Worm (Caenorhabditis elegans) whole organism, mixed stage, embryonic: ENCODE measurements around the gene luc-7L.
A peak's percentile ranks its signal among the peaks of the same experiment; 100 is the strongest.

Source experiments
- M03D4.4 ChIP-seq: sonication (generic microtip); optimal IDR thresholded peaks from 2 replicates; lab custom pipeline; 2017; ENCODE audit warnings: mild to moderate bottlenecking, missing genetic modification characterization, missing compliant biosample characterization
- bed-3 ChIP-seq: fragments of 200-800 bp; sonication (Bioruptor generic); optimal IDR thresholded peaks from 3 replicates; lab custom pipeline; 2018; ENCODE audit warnings: mild to moderate bottlenecking, missing genetic modification characterization, moderate library complexity, missing compliant biosample characterization
- blmp-1 ChIP-seq: fragments of 150-350 bp; optimal IDR thresholded peaks from 2 replicates; lab custom pipeline; 2014; ENCODE audit warnings: missing biosample characterization, missing genetic modification characterization
- ceh-39 ChIP-seq: fragments of 150-350 bp; optimal IDR thresholded peaks from 2 replicates; lab custom pipeline; 2014; ENCODE audit warnings: missing biosample characterization, missing genetic modification characterization
- ces-1 ChIP-seq: fragments of 150-350 bp; optimal IDR thresholded peaks from 2 replicates; lab custom pipeline; 2014; ENCODE audit warnings: missing biosample characterization, missing genetic modification reagents, missing genetic modification characterization
- cnd-1 ChIP-seq: fragments of 200-800 bp; sonication (Bioruptor generic); optimal IDR thresholded peaks from 2 replicates; lab custom pipeline; 2018; ENCODE audit warnings: mild to moderate bottlenecking, missing genetic modification characterization, missing compliant biosample characterization
- drap-1 ChIP-seq: fragments of 200-800 bp; sonication (Bioruptor generic); optimal IDR thresholded peaks from 3 replicates; lab custom pipeline; 2018; ENCODE audit warnings: mild to moderate bottlenecking, missing genetic modification characterization, missing compliant biosample characterization
- elt-1 ChIP-seq: sonication (generic microtip); optimal IDR thresholded peaks from 2 replicates; lab custom pipeline; 2017; ENCODE audit warnings: missing genetic modification characterization, mild to moderate bottlenecking, missing compliant biosample characterization, antibody characterized with exemption, moderate library complexity, borderline replicate concordance; ENCODE audit not compliant: insufficient read depth
- elt-3 ChIP-seq: fragments of 150-350 bp; optimal IDR thresholded peaks from 2 replicates; lab custom pipeline; 2014; ENCODE audit warnings: missing biosample characterization, missing genetic modification characterization
- flh-1 ChIP-seq: fragments of 200-800 bp; sonication (Bioruptor generic); optimal IDR thresholded peaks from 2 replicates; lab custom pipeline; 2018; ENCODE audit warnings: mild to moderate bottlenecking, missing genetic modification characterization, moderate library complexity, missing compliant biosample characterization
- ham-2 ChIP-seq: fragments of 200-800 bp; sonication (Bioruptor generic); optimal IDR thresholded peaks from 2 replicates; lab custom pipeline; 2018; ENCODE audit warnings: mild to moderate bottlenecking, missing genetic modification characterization, missing compliant biosample characterization
- hlh-1 ChIP-seq: fragments of 150-350 bp; optimal IDR thresholded peaks from 2 replicates; lab custom pipeline; 2014; ENCODE audit warnings: missing biosample characterization, missing genetic modification reagents, missing genetic modification characterization
- lin-13 ChIP-seq: fragments of 150-350 bp; optimal IDR thresholded peaks from 2 replicates; lab custom pipeline; 2014; ENCODE audit warnings: missing biosample characterization, missing genetic modification characterization
- lin-32 ChIP-seq: fragments of 200-800 bp; sonication (Bioruptor generic); optimal IDR thresholded peaks from 2 replicates; lab custom pipeline; 2018; ENCODE audit warnings: mild to moderate bottlenecking, missing genetic modification characterization, missing compliant biosample characterization
- lsy-2 ChIP-seq: fragments of 150-350 bp; optimal IDR thresholded peaks from 2 replicates; lab custom pipeline; 2014; ENCODE audit warnings: missing biosample characterization, missing genetic modification characterization
- mep-1 ChIP-seq: fragments of 150-350 bp; optimal IDR thresholded peaks from 2 replicates; lab custom pipeline; 2017; ENCODE audit warnings: missing biosample characterization, missing genetic modification reagents, missing genetic modification characterization, inconsistent platforms
- mls-2 ChIP-seq: sonication (generic microtip); optimal IDR thresholded peaks from 2 replicates; lab custom pipeline; 2016; ENCODE audit warnings: mild to moderate bottlenecking, missing genetic modification characterization, moderate library complexity, missing compliant biosample characterization
- nhr-12 ChIP-seq: fragments of 150-350 bp; optimal IDR thresholded peaks from 2 replicates; lab custom pipeline; 2014; ENCODE audit warnings: missing biosample characterization, missing genetic modification characterization
- nhr-237 ChIP-seq: fragments of 150-350 bp; optimal IDR thresholded peaks from 2 replicates; lab custom pipeline; 2014; ENCODE audit warnings: missing biosample characterization, missing genetic modification characterization
- nhr-76 ChIP-seq: sonication (generic microtip); optimal IDR thresholded peaks from 2 replicates; lab custom pipeline; 2017; ENCODE audit warnings: missing biosample characterization, missing genetic modification characterization
- sem-2 ChIP-seq: fragments of 200-800 bp; sonication (Bioruptor generic); optimal IDR thresholded peaks from 2 replicates; lab custom pipeline; 2018; ENCODE audit warnings: mild to moderate bottlenecking, missing genetic modification characterization, missing compliant biosample characterization
- snpc-4 ChIP-seq: fragments of 150-350 bp; optimal IDR thresholded peaks from 2 replicates; lab custom pipeline; 2014; ENCODE audit warnings: missing biosample characterization, missing genetic modification characterization
- sptf-1 ChIP-seq: sonication (generic microtip); optimal IDR thresholded peaks from 2 replicates; lab custom pipeline; 2017; ENCODE audit warnings: mild to moderate bottlenecking, missing genetic modification characterization, moderate library complexity, missing compliant biosample characterization
- tbx-8 ChIP-seq: fragments of 200-800 bp; sonication (Bioruptor generic); optimal IDR thresholded peaks from 2 replicates; lab custom pipeline; 2018; ENCODE audit warnings: mild to moderate bottlenecking, missing genetic modification characterization, moderate library complexity, missing compliant biosample characterization
- unc-120 ChIP-seq: sonication (generic microtip); optimal IDR thresholded peaks from 2 replicates; lab custom pipeline; 2017; ENCODE audit warnings: missing genetic modification characterization, missing compliant biosample characterization; ENCODE audit not compliant: poor library complexity, severe bottlenecking
- unc-39 ChIP-seq: fragments of 150-350 bp; optimal IDR thresholded peaks from 2 replicates; lab custom pipeline; 2014; ENCODE audit warnings: missing biosample characterization, missing genetic modification characterization
- unc-62 ChIP-seq: fragments of 150-350 bp; optimal IDR thresholded peaks from 2 replicates; lab custom pipeline; 2014; ENCODE audit warnings: missing biosample characterization, missing genetic modification reagents, missing genetic modification characterization
- zip-8 ChIP-seq: fragments of 150-350 bp; optimal IDR thresholded peaks from 2 replicates; lab custom pipeline; 2014; ENCODE audit warnings: missing biosample characterization, missing genetic modification characterization
- ztf-11 ChIP-seq: fragments of 150-350 bp; optimal IDR thresholded peaks from 2 replicates; lab custom pipeline; 2014; ENCODE audit warnings: missing biosample characterization, missing genetic modification characterization

Gene luc-7L

ce11 chrII:7681898-7682297 is 25.4 kb downstream of the luc-7L start, which contains the start of gene lin-26:
TSS of gene lin-26 (plus strand) at chrII:7682198.
- TF ChIP-seq unc-120 = no peak
- TF ChIP-seq blmp-1 = no peak

- no peak for TF ChIP-seq lin-13 (tag; lab: Kevin White, UChicago)
- peak; percentile 1 for TF ChIP-seq bed-3 (GFP tag; lab: Kevin White, UChicago)
Observed at ce11 chrII:7679499-7680012, 27.7 kb downstream of the luc-7L start.

ce11 chrII:7678512-7678911 is 28.8 kb downstream of the luc-7L start:
- TF ChIP-seq tbx-8 (GFP tag; lab: Kevin White, UChicago) = no peak
- TF ChIP-seq ham-2 (GFP tag; lab: Kevin White, UChicago) = peak; percentile 69

- TF ChIP-seq blmp-1 (peak; percentile 48), cnd-1 (tag; lab: Kevin White, UChicago) (peak; percentile 32), mep-1 (tag; lab: Kevin White, UChicago) (no peak), elt-1 (tag; lab: Kevin White, UChicago) (no peak), nhr-76 (tag; lab: Kevin White, UChicago) (no peak), lin-32 (GFP tag; lab: Kevin White, UChicago) (no peak), hlh-1 (tag; lab: Kevin White, UChicago) (no peak), tbx-8 (GFP tag; lab: Kevin White, UChicago) (no peak), mls-2 (tag; lab: Kevin White, UChicago) (peak; percentile 49), lsy-2 (tag; lab: Kevin White, UChicago) (no peak), ham-2 (GFP tag; lab: Kevin White, UChicago) (peak; percentile 97), nhr-12 (tag; lab: Kevin White, UChicago) (no peak), zip-8 (tag; lab: Kevin White, UChicago) (no peak), ceh-39 (tag; lab: Kevin White, UChicago) (no peak), ztf-11 (tag; lab: Kevin White, UChicago) (no peak), sptf-1 (tag; lab: Kevin White, UChicago) (peak; percentile 48), unc-62 (GFP tag; lab: Kevin White, UChicago) (no peak), ces-1 (GFP tag; lab: Kevin White, UChicago) (peak; percentile 66), elt-3 (tag; lab: Kevin White, UChicago) (no peak), sem-2 (no peak), unc-39 (no peak), drap-1 (GFP tag; lab: Kevin White, UChicago) (peak; percentile 0)
- TF ChIP-seq, all 35 proteins: peak for 7
Observed at ce11 chrII:7676307-7676905, 30.9 kb downstream of the luc-7L start.

ce11 chrII:7675752-7676151 is 31.5 kb downstream of the luc-7L start:
- TF ChIP-seq zip-8 (tag; lab: Kevin White, UChicago) = no peak
- no peak for TF ChIP-seq hlh-1 (tag; lab: Kevin White, UChicago)
- TF ChIP-seq flh-1 (GFP tag; lab: Kevin White, UChicago) = no peak
- TF ChIP-seq ces-1 (GFP tag; lab: Kevin White, UChicago) = no peak
- TF ChIP-seq nhr-76 (tag; lab: Kevin White, UChicago) = no peak
- TF ChIP-seq unc-62 (GFP tag; lab: Kevin White, UChicago) = no peak
- no peak for TF ChIP-seq lin-13 (tag; lab: Kevin White, UChicago)
- no peak for TF ChIP-seq sptf-1 (tag; lab: Kevin White, UChicago)
- no peak for TF ChIP-seq ham-2 (GFP tag; lab: Kevin White, UChicago)
- no peak for TF ChIP-seq snpc-4 (tag; lab: Kevin White, UChicago)
- no peak for TF ChIP-seq nhr-12 (tag; lab: Kevin White, UChicago)
- TF ChIP-seq unc-39 = no peak
- TF ChIP-seq lsy-2 (tag; lab: Kevin White, UChicago) = no peak
- TF ChIP-seq M03D4.4 (tag; lab: Kevin White, UChicago) = no peak
- no peak for TF ChIP-seq sem-2
- no peak for TF ChIP-seq ztf-11 (tag; lab: Kevin White, UChicago)

- no peak for TF ChIP-seq hlh-1 (tag; lab: Kevin White, UChicago)
- TF ChIP-seq ham-2 (GFP tag; lab: Kevin White, UChicago) = no peak
- no peak for TF ChIP-seq unc-120
- no peak for TF ChIP-seq nhr-12 (tag; lab: Kevin White, UChicago)
- TF ChIP-seq elt-1 (tag; lab: Kevin White, UChicago) = no peak
- TF ChIP-seq ztf-11 (tag; lab: Kevin White, UChicago) = no peak
- TF ChIP-seq sptf-1 (tag; lab: Kevin White, UChicago) = no peak
- TF ChIP-seq nhr-76 (tag; lab: Kevin White, UChicago) = no peak
- TF ChIP-seq lin-13 (tag; lab: Kevin White, UChicago) = no peak
- TF ChIP-seq ceh-39 (tag; lab: Kevin White, UChicago) = no peak
- TF ChIP-seq unc-62 (GFP tag; lab: Kevin White, UChicago) = no peak
- no peak for TF ChIP-seq blmp-1
- TF ChIP-seq mep-1 (tag; lab: Kevin White, UChicago) = no peak
- TF ChIP-seq nhr-237 (tag; lab: Kevin White, UChicago) = no peak
Observed at ce11 chrII:7671705-7672104, 35.6 kb downstream of the luc-7L start, which contains the start of gene lir-1. TSS of gene lir-1 (plus strand) at chrII:7672005.
